Worm (Caenorhabditis elegans): ENCODE results near the gene col-43.

Gene col-43

ce11 chrV:8019783-8020182 lies 30.9 kb downstream of the col-43 start:
- TF ChIP-seq pqm-1 (tag; optimal IDR thresholded peaks at IDR 0.05) (peak; percentile 78), mdl-1 (tag; optimal IDR thresholded peaks at IDR 0.05) (no peak), ceh-9 (tag; optimal IDR thresholded peaks at IDR 0.05) (no peak), ceh-82 (tag; optimal IDR thresholded peaks at IDR 0.05) (no peak), jun-1 (tag; optimal IDR thresholded peaks at IDR 0.05) (peak; percentile 8), unc-39 (tag; optimal IDR thresholded peaks at IDR 0.05) (no peak), nhr-237 (tag; optimal IDR thresholded peaks at IDR 0.05) (no peak), hmg-11 (tag; optimal IDR thresholded peaks at IDR 0.05) (no peak), fos-1 (tag; optimal IDR thresholded peaks at IDR 0.05) (no peak), daf-12 (tag; optimal IDR thresholded peaks at IDR 0.05) (no peak), lin-39 (tag; optimal IDR thresholded peaks at IDR 0.05) (no peak), nhr-76 (tag; optimal IDR thresholded peaks at IDR 0.05) (no peak), elt-3 (tag; optimal IDR thresholded peaks at IDR 0.05) (no peak), ztf-11 (tag; optimal IDR thresholded peaks at IDR 0.05) (no peak), zag-1 (tag; optimal IDR thresholded peaks at IDR 0.05) (no peak), nhr-25 (tag; optimal IDR thresholded peaks at IDR 0.05) (no peak), unc-62 (GFP tag; optimal IDR thresholded peaks at IDR 0.05) (no peak), aly-2 (tag; optimal IDR thresholded peaks at IDR 0.05) (no peak), sea-2 (GFP tag; optimal IDR thresholded peaks at IDR 0.05) (no peak), egl-27 (tag; optimal IDR thresholded peaks at IDR 0.05) (no peak), nhr-77 (tag; optimal IDR thresholded peaks at IDR 0.05) (no peak), lsy-12 (tag; optimal IDR thresholded peaks at IDR 0.05) (no peak), R02D3.7 (tag; optimal IDR thresholded peaks at IDR 0.05) (no peak), fkh-10 (GFP tag; optimal IDR thresholded peaks at IDR 0.05) (no peak), skn-1 (tag; optimal IDR thresholded peaks at IDR 0.05) (no peak), elt-2 (tag; optimal IDR thresholded peaks at IDR 0.05) (peak; percentile 65)

DNA sequence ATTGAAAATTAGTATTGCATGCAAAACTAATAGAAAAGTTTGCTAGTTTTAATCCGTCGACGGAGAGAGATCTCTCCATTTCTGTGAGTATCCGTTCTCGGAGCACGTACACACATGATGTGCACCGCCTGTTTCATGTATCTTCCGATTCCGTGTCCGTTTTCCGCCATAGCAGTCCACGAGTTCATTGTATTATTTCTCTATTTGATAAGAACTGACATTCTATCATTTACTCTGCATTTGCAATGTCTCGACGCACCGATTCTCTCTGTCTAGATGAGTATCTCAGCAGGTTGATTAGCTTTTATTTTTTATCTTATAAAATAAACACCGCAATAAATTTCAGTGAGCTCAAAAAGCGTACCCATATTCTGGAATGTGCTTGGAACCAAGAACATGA lies 31.8 kb downstream of the col-43 start:
- TF ChIP-seq elt-2 (tag; optimal IDR thresholded peaks at IDR 0.05) (peak; percentile 64), elt-1 (tag; optimal IDR thresholded peaks at IDR 0.05) (no peak), pqm-1 (tag; optimal IDR thresholded peaks at IDR 0.05) (peak; percentile 22), nhr-43 (tag; optimal IDR thresholded peaks at IDR 0.05; ENCODE audit: poor library complexity, severe bottlenecking) (no peak), nfya-1 (tag; optimal IDR thresholded peaks at IDR 0.05; ENCODE audit: insufficient read depth) (no peak), nhr-25 (tag; optimal IDR thresholded peaks at IDR 0.05) (no peak), elt-3 (tag; optimal IDR thresholded peaks at IDR 0.05) (no peak), zag-1 (tag; optimal IDR thresholded peaks at IDR 0.05) (no peak), eor-1 (tag; optimal IDR thresholded peaks at IDR 0.05) (no peak), nhr-28 (tag; optimal IDR thresholded peaks at IDR 0.05) (no peak)

ce11 chrV:8017924-8018323 lies 32.8 kb downstream of the col-43 start:
- TF ChIP-seq elt-1 (tag; optimal IDR thresholded peaks at IDR 0.05) = no peak
- peak; percentile 96 for TF ChIP-seq elt-2 (tag; optimal IDR thresholded peaks at IDR 0.05)
- peak; percentile 31 for TF ChIP-seq pha-4 (tag; optimal IDR thresholded peaks at IDR 0.05)
- no peak for TF ChIP-seq skn-1 (tag; optimal IDR thresholded peaks at IDR 0.05)
- TF ChIP-seq ztf-4 (tag; optimal IDR thresholded peaks at IDR 0.05) = no peak
- no peak for TF ChIP-seq lin-15B (tag; optimal IDR thresholded peaks at IDR 0.05)
- no peak for TF ChIP-seq nhr-67 (tag; optimal IDR thresholded peaks at IDR 0.05)
- peak; percentile 92 for TF ChIP-seq pqm-1 (tag; optimal IDR thresholded peaks at IDR 0.05)
- no peak for TF ChIP-seq unc-62 (GFP tag; optimal IDR thresholded peaks at IDR 0.05)
- no peak for TF ChIP-seq tbx-2 (tag; optimal IDR thresholded peaks at IDR 0.05)
- TF ChIP-seq jun-1 (tag; optimal IDR thresholded peaks at IDR 0.05) = peak; percentile 6
- TF ChIP-seq ceh-9 (tag; optimal IDR thresholded peaks at IDR 0.05) = no peak
- no peak for TF ChIP-seq elt-3 (tag; optimal IDR thresholded peaks at IDR 0.05)
- no peak for TF ChIP-seq ztf-11 (tag; optimal IDR thresholded peaks at IDR 0.05)

- TF ChIP-seq nhr-43 (tag; optimal IDR thresholded peaks at IDR 0.05; ENCODE audit: poor library complexity, severe bottlenecking) (no peak), pha-4 (tag; optimal IDR thresholded peaks at IDR 0.05) (peak; percentile 67), nhr-23 (tag; optimal IDR thresholded peaks at IDR 0.05) (no peak), fos-1 (tag; optimal IDR thresholded peaks at IDR 0.05) (no peak), elt-2 (tag; optimal IDR thresholded peaks at IDR 0.05) (peak; percentile 29)
These were observed 33.8 kb downstream of the col-43 start, which contains the start of gene sptl-2 for ce11 chrV:8016928-8017327. TSS of gene sptl-2 (plus strand) at chrV:8017207.

Data from whole organism, L3 larva.